Worm (Caenorhabditis elegans) whole organism, mixed stage, embryonic: Measurements from ENCODE around the gene F42G10.1.
A peak's percentile ranks its signal among the peaks of the same experiment; 100 is the strongest.

Experiments used
- M03D4.4 ChIP-seq: sonication (generic microtip); optimal IDR thresholded peaks from 2 replicates; lab custom pipeline; 2017; ENCODE audit warnings: mild to moderate bottlenecking, missing genetic modification characterization, missing compliant biosample characterization
- bed-3 ChIP-seq: fragments of 200-800 bp; sonication (Bioruptor generic); optimal IDR thresholded peaks from 3 replicates; lab custom pipeline; 2018; ENCODE audit warnings: mild to moderate bottlenecking, missing genetic modification characterization, moderate library complexity, missing compliant biosample characterization
- ceh-39 ChIP-seq: fragments of 150-350 bp; optimal IDR thresholded peaks from 2 replicates; lab custom pipeline; 2014; ENCODE audit warnings: missing biosample characterization, missing genetic modification characterization
- ceh-43 ChIP-seq: fragments of 200-800 bp; sonication (Bioruptor generic); optimal IDR thresholded peaks from 2 replicates; lab custom pipeline; 2018; ENCODE audit warnings: mild to moderate bottlenecking, missing genetic modification characterization, moderate library complexity, missing compliant biosample characterization
- ceh-83 ChIP-seq: fragments of 200-800 bp; sonication (Bioruptor generic); optimal IDR thresholded peaks from 2 replicates; lab custom pipeline; 2018; ENCODE audit warnings: mild to moderate bottlenecking, missing genetic modification characterization, missing compliant biosample characterization
- ces-1 ChIP-seq: fragments of 150-350 bp; optimal IDR thresholded peaks from 2 replicates; lab custom pipeline; 2014; ENCODE audit warnings: missing biosample characterization, missing genetic modification reagents, missing genetic modification characterization
- drap-1 ChIP-seq: fragments of 200-800 bp; sonication (Bioruptor generic); optimal IDR thresholded peaks from 3 replicates; lab custom pipeline; 2018; ENCODE audit warnings: mild to moderate bottlenecking, missing genetic modification characterization, missing compliant biosample characterization
- elt-3 ChIP-seq: fragments of 150-350 bp; optimal IDR thresholded peaks from 2 replicates; lab custom pipeline; 2014; ENCODE audit warnings: missing biosample characterization, missing genetic modification characterization
- flh-1 ChIP-seq: fragments of 200-800 bp; sonication (Bioruptor generic); optimal IDR thresholded peaks from 2 replicates; lab custom pipeline; 2018; ENCODE audit warnings: mild to moderate bottlenecking, missing genetic modification characterization, moderate library complexity, missing compliant biosample characterization
- ham-2 ChIP-seq: fragments of 200-800 bp; sonication (Bioruptor generic); optimal IDR thresholded peaks from 2 replicates; lab custom pipeline; 2018; ENCODE audit warnings: mild to moderate bottlenecking, missing genetic modification characterization, missing compliant biosample characterization
- hlh-1 ChIP-seq: fragments of 150-350 bp; optimal IDR thresholded peaks from 2 replicates; lab custom pipeline; 2014; ENCODE audit warnings: missing biosample characterization, missing genetic modification reagents, missing genetic modification characterization
- lin-32 ChIP-seq: fragments of 200-800 bp; sonication (Bioruptor generic); optimal IDR thresholded peaks from 2 replicates; lab custom pipeline; 2018; ENCODE audit warnings: mild to moderate bottlenecking, missing genetic modification characterization, missing compliant biosample characterization
- mab-5 ChIP-seq: fragments of 150-350 bp; optimal IDR thresholded peaks from 2 replicates; lab custom pipeline; 2014; ENCODE audit warnings: missing biosample characterization, missing genetic modification characterization
- mep-1 ChIP-seq: fragments of 150-350 bp; optimal IDR thresholded peaks from 2 replicates; lab custom pipeline; 2017; ENCODE audit warnings: missing biosample characterization, missing genetic modification reagents, missing genetic modification characterization, inconsistent platforms
- mls-2 ChIP-seq: sonication (generic microtip); optimal IDR thresholded peaks from 2 replicates; lab custom pipeline; 2016; ENCODE audit warnings: mild to moderate bottlenecking, missing genetic modification characterization, moderate library complexity, missing compliant biosample characterization
- nhr-12 ChIP-seq: fragments of 150-350 bp; optimal IDR thresholded peaks from 2 replicates; lab custom pipeline; 2014; ENCODE audit warnings: missing biosample characterization, missing genetic modification characterization
- nhr-2 ChIP-seq: fragments of 150-350 bp; optimal IDR thresholded peaks from 2 replicates; lab custom pipeline; 2014; ENCODE audit warnings: missing biosample characterization, missing genetic modification characterization
- nhr-237 ChIP-seq: fragments of 150-350 bp; optimal IDR thresholded peaks from 2 replicates; lab custom pipeline; 2014; ENCODE audit warnings: missing biosample characterization, missing genetic modification characterization
- nhr-28 ChIP-seq: fragments of 150-350 bp; optimal IDR thresholded peaks from 2 replicates; lab custom pipeline; 2014; ENCODE audit warnings: missing biosample characterization, missing genetic modification characterization
- nhr-76 ChIP-seq: sonication (generic microtip); optimal IDR thresholded peaks from 2 replicates; lab custom pipeline; 2017; ENCODE audit warnings: missing biosample characterization, missing genetic modification characterization
- pha-4 ChIP-seq: fragments of 150-350 bp; optimal IDR thresholded peaks from 2 replicates; lab custom pipeline; 2018; ENCODE audit warnings: missing biosample characterization, missing genetic modification reagents, missing genetic modification characterization
- sem-2 ChIP-seq: fragments of 200-800 bp; sonication (Bioruptor generic); optimal IDR thresholded peaks from 2 replicates; lab custom pipeline; 2018; ENCODE audit warnings: mild to moderate bottlenecking, missing genetic modification characterization, missing compliant biosample characterization
- snpc-4 ChIP-seq: fragments of 150-350 bp; optimal IDR thresholded peaks from 2 replicates; lab custom pipeline; 2014; ENCODE audit warnings: missing biosample characterization, missing genetic modification characterization
- sptf-1 ChIP-seq: sonication (generic microtip); optimal IDR thresholded peaks from 2 replicates; lab custom pipeline; 2017; ENCODE audit warnings: mild to moderate bottlenecking, missing genetic modification characterization, moderate library complexity, missing compliant biosample characterization
- tbx-8 ChIP-seq: fragments of 200-800 bp; sonication (Bioruptor generic); optimal IDR thresholded peaks from 2 replicates; lab custom pipeline; 2018; ENCODE audit warnings: mild to moderate bottlenecking, missing genetic modification characterization, moderate library complexity, missing compliant biosample characterization
- unc-120 ChIP-seq: sonication (generic microtip); optimal IDR thresholded peaks from 2 replicates; lab custom pipeline; 2017; ENCODE audit warnings: missing genetic modification characterization, missing compliant biosample characterization; ENCODE audit not compliant: poor library complexity, severe bottlenecking
- unc-39 ChIP-seq: fragments of 150-350 bp; optimal IDR thresholded peaks from 2 replicates; lab custom pipeline; 2014; ENCODE audit warnings: missing biosample characterization, missing genetic modification characterization
- unc-62 ChIP-seq: fragments of 150-350 bp; optimal IDR thresholded peaks from 2 replicates; lab custom pipeline; 2014; ENCODE audit warnings: missing biosample characterization, missing genetic modification reagents, missing genetic modification characterization
- zip-8 ChIP-seq: fragments of 150-350 bp; optimal IDR thresholded peaks from 2 replicates; lab custom pipeline; 2014; ENCODE audit warnings: missing biosample characterization, missing genetic modification characterization

Gene F42G10.1

ce11 chrX:10027556-10027955 lies 5.6 kb upstream of the F42G10.1 start, which contains the start of gene mkk-4:
mkk-4 (plus strand) TSS chrX:10027856.
- TF ChIP-seq ceh-43 (GFP tag; lab: Kevin White, UChicago), result no peak
- TF ChIP-seq ceh-39, result no peak
- TF ChIP-seq flh-1 (GFP tag; lab: Kevin White, UChicago), result no peak
- no peak for TF ChIP-seq nhr-2
- no peak for TF ChIP-seq unc-39 (tag; lab: Kevin White, UChicago)
- no peak for TF ChIP-seq ceh-83 (GFP tag; lab: Kevin White, UChicago)
- no peak for TF ChIP-seq lin-32 (GFP tag; lab: Kevin White, UChicago)
- no peak for TF ChIP-seq zip-8 (tag; lab: Kevin White, UChicago)
- no peak for TF ChIP-seq ces-1 (GFP tag; lab: Kevin White, UChicago)
- TF ChIP-seq M03D4.4 (tag; lab: Kevin White, UChicago), result no peak
- TF ChIP-seq nhr-76 (tag; lab: Kevin White, UChicago), result no peak
- no peak for TF ChIP-seq sem-2 (GFP tag; lab: Kevin White, UChicago)
- no peak for TF ChIP-seq bed-3 (GFP tag; lab: Kevin White, UChicago)
- no peak for TF ChIP-seq mab-5
- TF ChIP-seq sptf-1, result no peak
- no peak for TF ChIP-seq unc-62
- TF ChIP-seq, all 35 proteins: peak for 0

DNA sequence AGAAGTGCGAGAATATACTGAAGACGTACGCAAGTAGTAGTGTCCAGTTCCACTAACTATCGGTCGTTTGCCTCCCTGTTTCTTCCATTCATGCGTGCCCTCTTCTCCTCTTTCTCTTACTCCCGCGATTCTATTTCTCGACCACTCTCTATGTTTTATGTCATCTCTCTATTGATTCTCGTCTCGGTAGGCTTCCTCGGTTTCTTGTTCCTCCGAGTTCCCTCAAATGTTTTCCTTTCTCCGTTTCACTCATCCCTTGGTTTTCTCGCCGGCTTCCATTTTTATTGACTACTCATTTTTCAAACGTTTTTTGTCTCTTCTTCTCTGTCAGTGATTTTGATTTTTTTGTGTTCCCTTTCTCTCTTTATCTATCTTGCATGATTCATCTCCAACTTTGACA lies 4.4 kb upstream of the F42G10.1 start:
- TF ChIP-seq ces-1 (GFP tag; lab: Kevin White, UChicago) (peak; percentile 61), pha-4 (tag; lab: Kevin White, UChicago) (no peak), ham-2 (GFP tag; lab: Kevin White, UChicago) (no peak), mep-1 (no peak), hlh-1 (tag; lab: Kevin White, UChicago) (peak; percentile 23), nhr-2 (no peak), flh-1 (GFP tag; lab: Kevin White, UChicago) (no peak), sem-2 (GFP tag; lab: Kevin White, UChicago) (no peak), nhr-76 (tag; lab: Kevin White, UChicago) (no peak), M03D4.4 (tag; lab: Kevin White, UChicago) (no peak), unc-39 (tag; lab: Kevin White, UChicago) (no peak), unc-120 (tag; lab: Kevin White, UChicago) (peak; percentile 33)

ce11 chrX:10017975-10018654 lies 3.9 kb downstream of the F42G10.1 start, which contains the start of gene F19C6.4:
F19C6.4 (minus strand) TSS chrX:10018025.
- TF ChIP-seq M03D4.4 (tag; lab: Kevin White, UChicago) (no peak), sem-2 (GFP tag; lab: Kevin White, UChicago) (no peak), tbx-8 (no peak), bed-3 (GFP tag; lab: Kevin White, UChicago) (no peak), nhr-237 (tag; lab: Kevin White, UChicago) (no peak), pha-4 (tag; lab: Kevin White, UChicago) (no peak), ham-2 (GFP tag; lab: Kevin White, UChicago) (no peak), unc-62 (no peak), nhr-12 (no peak), nhr-76 (tag; lab: Kevin White, UChicago) (no peak), nhr-28 (tag; lab: Kevin White, UChicago) (no peak), drap-1 (no peak), nhr-2 (no peak), mab-5 (no peak), elt-3 (tag; lab: Kevin White, UChicago) (no peak), ces-1 (GFP tag; lab: Kevin White, UChicago) (no peak), snpc-4 (tag; lab: Kevin White, UChicago) (no peak), ceh-43 (GFP tag; lab: Kevin White, UChicago) (no peak)

- TF ChIP-seq pha-4 (tag; lab: Kevin White, UChicago) (no peak), mls-2 (tag; lab: Kevin White, UChicago) (no peak), ces-1 (GFP tag; lab: Kevin White, UChicago) (peak; percentile 55), ham-2 (GFP tag; lab: Kevin White, UChicago) (no peak)
Observed at ce11 chrX:10009985-10010384, 12.0 kb downstream of the F42G10.1 start.

- no peak for TF ChIP-seq mep-1
- no peak for TF ChIP-seq M03D4.4 (tag; lab: Kevin White, UChicago)
- TF ChIP-seq mls-2 (tag; lab: Kevin White, UChicago), result no peak
- no peak for TF ChIP-seq zip-8 (tag; lab: Kevin White, UChicago)
Observed at ce11 chrX:10008664-10009063, 13.3 kb downstream of the F42G10.1 start, which contains the start of gene F19C6.3. F19C6.3 (minus strand) TSS chrX:10008764.
